Worm (Caenorhabditis elegans): ENCODE measurements around the gene F28A12.3.
A peak's percentile ranks its signal among the peaks of the same experiment; 100 is the strongest.

DNA sequence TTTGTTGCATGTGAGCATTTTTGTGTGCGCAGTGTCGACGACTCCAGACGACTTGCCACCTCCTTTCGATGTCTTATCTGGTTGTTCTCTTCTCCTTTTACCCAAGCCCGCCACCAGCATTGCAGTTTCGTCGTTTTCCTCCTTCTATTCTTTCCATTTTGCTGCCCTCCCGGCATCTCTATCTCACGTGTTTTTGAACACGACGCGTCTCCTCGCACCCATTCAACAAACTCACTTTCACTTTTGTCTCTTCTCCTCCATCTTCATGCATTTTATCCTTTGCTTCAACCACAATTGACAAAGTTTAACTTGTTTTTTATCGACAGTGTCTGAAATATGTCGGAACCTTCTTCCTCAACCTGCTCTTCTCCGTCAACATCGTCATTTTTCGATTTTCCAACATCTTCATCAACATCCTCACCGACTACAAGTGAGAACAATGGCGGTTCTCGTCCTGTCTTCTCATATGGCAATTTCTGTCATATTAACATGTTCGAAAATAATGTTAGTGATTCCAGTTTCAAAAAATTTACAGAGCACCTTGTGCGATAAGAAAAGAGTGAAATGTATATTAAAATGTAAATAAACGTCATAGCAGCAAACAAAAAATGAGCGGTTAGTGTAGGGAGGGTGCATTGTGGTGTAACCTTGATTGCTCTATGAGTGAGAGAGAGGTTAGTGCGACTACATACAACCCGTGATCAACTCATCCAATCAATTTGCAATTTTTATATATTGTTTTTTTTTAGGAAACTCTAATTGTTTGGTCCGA is 30.3 kb downstream of the F28A12.3 start, which contains the start of gene fip-4:
- TF ChIP-seq nhr-23 (tag; optimal IDR thresholded peaks at IDR 0.05) (peak; percentile 60), nhr-77 (tag; optimal IDR thresholded peaks at IDR 0.05) (no peak), ama-1 (optimal IDR thresholded peaks at IDR 0.05) (no peak), egl-27 (tag; optimal IDR thresholded peaks at IDR 0.05) (no peak), ztf-4 (tag; optimal IDR thresholded peaks at IDR 0.05) (no peak), lin-39 (tag; optimal IDR thresholded peaks at IDR 0.05) (no peak), nhr-12 (tag; optimal IDR thresholded peaks at IDR 0.05) (no peak), ceh-16 (tag; optimal IDR thresholded peaks at IDR 0.05) (no peak)

Data from whole organism, L3 larva.